Worm (Caenorhabditis elegans): ENCODE results near the gene ceh-91.

ceh-91 gene

DNA sequence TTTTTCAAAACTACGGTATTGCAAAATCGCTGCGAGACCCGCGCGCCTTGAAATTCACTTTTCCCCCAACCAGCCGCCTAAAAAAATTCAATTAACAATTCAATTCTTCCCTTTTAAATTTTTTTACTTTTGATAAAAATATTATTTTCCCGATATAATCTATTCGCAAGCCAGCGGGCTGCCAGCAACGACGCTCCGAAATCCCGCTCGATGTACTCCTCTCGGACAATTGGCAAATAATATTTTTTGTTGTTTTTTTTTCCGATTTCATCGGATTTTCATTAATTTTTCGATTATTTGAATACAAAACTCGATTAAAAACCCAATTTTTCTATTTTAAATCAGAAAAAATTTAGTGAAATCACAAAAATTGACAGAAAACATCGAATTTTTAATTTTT, 744 bp upstream of the ceh-91 start (continued):
- TF ChIP-seq lsy-27 (tag; optimal IDR thresholded peaks at IDR 0.05; ENCODE audit: borderline replicate concordance, insufficient read depth), result no peak

DNA sequence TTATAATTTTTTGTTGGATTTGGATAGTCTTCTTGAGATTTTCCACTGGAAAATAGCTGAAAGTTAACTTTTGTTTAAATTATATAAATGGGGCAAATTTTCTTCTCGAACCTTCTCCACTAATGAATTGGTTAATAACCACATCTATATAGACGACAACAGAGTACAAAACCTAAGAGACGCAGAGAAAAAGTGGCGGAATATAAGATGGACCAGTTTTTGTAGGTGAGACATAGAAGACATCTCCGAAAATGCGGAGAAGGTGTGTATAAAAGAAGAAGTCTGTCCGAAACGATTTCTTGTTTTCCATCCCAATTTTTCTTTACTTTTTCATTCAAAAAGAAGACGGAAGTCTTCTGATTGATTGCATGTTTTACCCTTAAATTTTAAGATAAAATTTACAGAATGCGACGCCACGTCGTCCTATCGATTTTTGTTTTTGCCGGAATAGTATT, 8.3 kb downstream of the ceh-91 start, which contains the start of gene gly-8:
gly-8 (plus strand) TSS at position 405 of the 455 bp plus-strand sequence.
- TF ChIP-seq die-1 (tag; optimal IDR thresholded peaks at IDR 0.05) (no peak), rec-8 (tag; optimal IDR thresholded peaks at IDR 0.05) (no peak), madf-8 (GFP tag; conservative IDR thresholded peaks at IDR 0.05) (no peak), cebp-1 (GFP tag; IDR thresholded peaks at IDR 0.05) (no peak), cebp-1 (tag; optimal IDR thresholded peaks at IDR 0.05) (no peak), hlh-26 (GFP tag; conservative IDR thresholded peaks at IDR 0.05) (no peak), B0261.1 (tag; optimal IDR thresholded peaks at IDR 0.05) (no peak), cebp-2 (GFP tag; IDR thresholded peaks at IDR 0.05) (no peak), ceh-27 (GFP tag; optimal IDR thresholded peaks at IDR 0.05) (no peak), nhr-120 (GFP tag; IDR thresholded peaks at IDR 0.05) (no peak), lin-40 (tag; optimal IDR thresholded peaks at IDR 0.05) (no peak), lsl-1 (GFP tag; optimal IDR thresholded peaks at IDR 0.05) (no peak)

DNA sequence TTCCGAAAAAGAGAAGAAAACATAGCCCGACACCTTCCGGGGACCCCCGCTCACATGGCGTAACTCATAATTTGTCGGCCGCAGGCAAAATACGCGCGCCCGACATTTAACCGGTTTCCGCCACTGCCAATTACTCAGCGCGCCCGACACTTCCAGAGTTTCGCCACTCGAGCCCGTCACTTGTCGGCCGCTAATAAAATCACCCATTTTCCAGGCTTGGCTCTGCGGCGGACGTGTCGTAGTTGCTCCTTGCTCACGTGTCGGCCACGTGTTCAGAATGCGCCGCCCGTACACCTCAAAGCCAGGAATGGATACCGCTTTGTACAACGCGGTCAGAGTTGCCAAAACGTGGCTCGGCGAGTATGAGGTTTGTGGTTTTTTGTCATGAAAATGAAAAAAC, 11.1 kb downstream of the ceh-91 start:
- no peak for TF ChIP-seq lsy-27 (tag; optimal IDR thresholded peaks at IDR 0.05; ENCODE audit: borderline replicate concordance, insufficient read depth)
- TF ChIP-seq pbrm-1 (GFP tag; IDR thresholded peaks at IDR 0.05), result no peak
- TF ChIP-seq ets-4 (GFP tag; optimal IDR thresholded peaks at IDR 0.05), result no peak
- TF ChIP-seq snpc-4 (GFP tag; optimal IDR thresholded peaks at IDR 0.05), result no peak
- peak; percentile 8 to 59 (median 33) for TF ChIP-seq snpc-4 (tag; optimal IDR thresholded peaks at IDR 0.05)
- no peak for TF ChIP-seq nhr-120 (GFP tag; IDR thresholded peaks at IDR 0.05)
- no peak for TF ChIP-seq hsf-1 (GFP tag; IDR thresholded peaks at IDR 0.05)
- TF ChIP-seq Y53G8AR.9 (GFP tag; conservative IDR thresholded peaks at IDR 0.05), result no peak
- no peak for TF ChIP-seq F33H1.4 (GFP tag; IDR thresholded peaks at IDR 0.05)
- TF ChIP-seq pha-4 (tag; optimal IDR thresholded peaks at IDR 0.05), result no peak
- no peak for TF ChIP-seq mxl-1 (tag; optimal IDR thresholded peaks at IDR 0.05)
- no peak for TF ChIP-seq ceh-58 (GFP tag; IDR thresholded peaks at IDR 0.05)
- TF ChIP-seq sptf-2 (GFP tag; optimal IDR thresholded peaks at IDR 0.05), result peak; percentile 2
- no peak for TF ChIP-seq let-607 (tag; optimal IDR thresholded peaks at IDR 0.05)
- TF ChIP-seq madf-10 (tag; optimal IDR thresholded peaks at IDR 0.05), result no peak
- TF ChIP-seq F37B4.10 (GFP tag; IDR thresholded peaks at IDR 0.05), result no peak
- no peak for TF ChIP-seq hmg-1.2 (GFP tag; IDR thresholded peaks at IDR 0.05)
- no peak for TF ChIP-seq sea-2 (GFP tag; IDR thresholded peaks at IDR 0.05)
- TF ChIP-seq zfh-2 (GFP tag; conservative IDR thresholded peaks at IDR 0.05), result peak; percentile 67
- no peak for TF ChIP-seq die-1 (tag; optimal IDR thresholded peaks at IDR 0.05)
- TF ChIP-seq K11D2.4 (GFP tag; IDR thresholded peaks at IDR 0.05), result no peak
- TF ChIP-seq dpl-1 (GFP tag; optimal IDR thresholded peaks at IDR 0.05), result no peak
- no peak for TF ChIP-seq xnd-1 (tag; optimal IDR thresholded peaks at IDR 0.05)
- no peak for TF ChIP-seq F52B5.7 (tag; optimal IDR thresholded peaks at IDR 0.05)
- no peak for TF ChIP-seq ama-1 (optimal IDR thresholded peaks at IDR 0.05)
- TF ChIP-seq ama-1 (GFP tag; optimal IDR thresholded peaks at IDR 0.05), result no peak
- no peak for TF ChIP-seq rec-8 (tag; optimal IDR thresholded peaks at IDR 0.05)
- no peak for TF ChIP-seq egl-44 (GFP tag; IDR thresholded peaks at IDR 0.05)
- TF ChIP-seq lin-26 (GFP tag; IDR thresholded peaks at IDR 0.05), result no peak
- TF ChIP-seq atf-7 (tag; optimal IDR thresholded peaks at IDR 0.05), result no peak
- TF ChIP-seq snpc-1.1 (tag; optimal IDR thresholded peaks at IDR 0.05; ENCODE audit: insufficient read depth), result no peak
- no peak for TF ChIP-seq nfyb-1 (GFP tag; IDR thresholded peaks at IDR 0.05)
- no peak for TF ChIP-seq nhr-90 (tag; optimal IDR thresholded peaks at IDR 0.05)
- peak; percentile 30; the same call in 1 of the 2 replicates for TF ChIP-seq mcd-1 (GFP tag; IDR thresholded peaks at IDR 0.05)
- TF ChIP-seq unc-62 (GFP tag; optimal IDR thresholded peaks at IDR 0.05), result no peak
- TF ChIP-seq akir-1 (GFP tag; optimal IDR thresholded peaks at IDR 0.05), result no peak
- TF ChIP-seq efl-1 (GFP tag; optimal IDR thresholded peaks at IDR 0.05), result no peak
